Worm (Caenorhabditis elegans): ENCODE results near the gene scl-18.

Gene scl-18

ce11 chrIV:11721878-11722277 is 32.4 kb downstream of the scl-18 start:
- TF ChIP-seq tbx-2 (tag; optimal IDR thresholded peaks at IDR 0.05) = no peak
- TF ChIP-seq egl-13 (tag; optimal IDR thresholded peaks at IDR 0.05) = no peak
- peak; percentile 38 for TF ChIP-seq elt-2 (tag; optimal IDR thresholded peaks at IDR 0.05)
- TF ChIP-seq vab-15 (tag; optimal IDR thresholded peaks at IDR 0.05) = no peak
- peak in 1 of 2 experiments; percentile 7 for TF ChIP-seq lin-35 (GFP tag; optimal IDR thresholded peaks at IDR 0.05)

DNA sequence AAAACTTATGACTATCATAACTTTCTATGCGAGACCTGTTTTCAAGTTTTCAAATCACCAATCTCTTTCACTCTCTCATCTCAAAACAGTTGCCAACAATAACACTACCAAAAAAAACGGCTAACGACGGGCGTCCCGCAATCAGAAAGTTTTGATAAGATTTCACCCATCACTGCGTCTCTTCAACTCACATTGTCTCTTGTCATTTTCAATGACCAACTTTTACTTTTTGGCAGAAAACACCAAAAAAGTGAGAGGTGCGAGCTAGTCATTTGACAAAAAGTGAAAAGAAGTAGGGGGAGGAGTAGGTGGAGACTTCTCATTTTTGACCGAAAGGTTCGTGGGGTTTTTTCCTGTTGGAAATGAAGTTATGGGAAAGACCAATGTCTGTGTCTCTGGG is 35.6 kb downstream of the scl-18 start:
- peak; percentile 96 for TF ChIP-seq blmp-1 (tag; optimal IDR thresholded peaks at IDR 0.05)
- TF ChIP-seq lin-14 (GFP tag; optimal IDR thresholded peaks at IDR 0.05) = peak; percentile 51
- TF ChIP-seq tbx-2 (tag; optimal IDR thresholded peaks at IDR 0.05) = no peak
- peak; percentile 71 for TF ChIP-seq nhr-85 (tag)
- TF ChIP-seq elt-3 (tag; optimal IDR thresholded peaks at IDR 0.05) = peak in 1 of 6 experiments; percentile 76

DNA sequence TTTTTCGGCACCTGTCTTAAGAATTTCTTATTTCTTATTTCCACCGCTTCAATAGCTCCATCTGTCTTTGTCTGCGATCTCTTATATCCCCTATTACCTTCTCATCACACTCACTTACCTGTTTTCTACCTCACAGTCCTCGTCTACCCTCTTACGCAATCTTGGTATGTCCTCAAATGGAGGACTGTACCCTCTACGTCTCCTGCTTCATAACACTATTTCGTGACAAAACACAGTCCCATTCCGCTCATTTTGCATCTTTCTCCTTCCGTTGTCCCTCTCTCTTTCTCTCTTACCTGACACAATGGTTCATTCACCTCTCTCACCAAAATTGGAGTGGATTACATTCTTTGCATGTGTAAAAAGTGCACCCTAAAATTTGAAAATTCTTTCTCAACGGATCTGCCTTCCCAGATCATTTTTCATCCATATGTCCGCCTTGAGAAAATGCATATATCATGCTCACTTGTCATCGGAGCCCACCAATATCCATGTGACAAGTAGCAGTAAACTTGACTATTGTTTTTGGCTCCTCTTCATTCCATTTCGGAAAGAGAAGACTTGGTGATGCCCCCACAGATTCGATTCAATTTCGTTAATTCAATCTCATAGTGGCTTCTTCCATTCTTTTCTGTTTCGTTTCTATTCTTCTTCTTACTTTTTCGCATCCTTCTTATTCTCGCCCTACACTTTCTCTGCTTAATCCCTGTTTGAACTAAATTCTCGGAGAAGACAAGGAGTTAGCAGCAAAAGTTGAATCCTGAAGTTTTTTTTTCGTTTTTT is 36.9 kb downstream of the scl-18 start:
- no peak for TF ChIP-seq aha-1 (tag; optimal IDR thresholded peaks at IDR 0.05)
- TF ChIP-seq hlh-17 (GFP tag; optimal IDR thresholded peaks at IDR 0.05; ENCODE audit: borderline replicate concordance) = no peak
- TF ChIP-seq lin-35 (GFP tag; optimal IDR thresholded peaks at IDR 0.05) = no peak
- no peak for TF ChIP-seq nhr-19 (GFP tag; conservative IDR thresholded peaks at IDR 0.05)
- no peak for TF ChIP-seq efl-1 (optimal IDR thresholded peaks at IDR 0.05)
- TF ChIP-seq efl-1 (GFP tag; optimal IDR thresholded peaks at IDR 0.05 in 1 of 2) = no peak
- no peak for TF ChIP-seq ets-5 (GFP tag; IDR thresholded peaks at IDR 0.05)
- TF ChIP-seq lin-14 (GFP tag; optimal IDR thresholded peaks at IDR 0.05) = peak; percentile 50
- TF ChIP-seq pax-3 (tag; optimal IDR thresholded peaks at IDR 0.05) = no peak
- TF ChIP-seq mab-9 (GFP tag; IDR thresholded peaks at IDR 0.05) = no peak
- no peak for TF ChIP-seq nhr-47 (tag; optimal IDR thresholded peaks at IDR 0.05)
- peak; percentile 21 for TF ChIP-seq nhr-20 (tag; optimal IDR thresholded peaks at IDR 0.05)
- TF ChIP-seq snu-23 (GFP tag; optimal IDR thresholded peaks at IDR 0.05) = peak; percentile 10
- TF ChIP-seq sptf-1 (tag; optimal IDR thresholded peaks at IDR 0.05) = no peak
- TF ChIP-seq nhr-11 (tag; optimal IDR thresholded peaks at IDR 0.05) = no peak
- TF ChIP-seq ces-1 (GFP tag; optimal IDR thresholded peaks at IDR 0.05) = no peak
- no peak for TF ChIP-seq ztf-4 (tag; optimal IDR thresholded peaks at IDR 0.05)
- no peak for TF ChIP-seq nhr-237 (tag; optimal IDR thresholded peaks at IDR 0.05)
- TF ChIP-seq elt-3 (tag; optimal IDR thresholded peaks at IDR 0.05) = no peak
- TF ChIP-seq pqm-1 (tag; optimal IDR thresholded peaks at IDR 0.05) = no peak
- TF ChIP-seq nhr-85 (tag) = peak; percentile 81
- peak; percentile 53 for TF ChIP-seq blmp-1 (tag; optimal IDR thresholded peaks at IDR 0.05)
- no peak for TF ChIP-seq nhr-76 (tag; optimal IDR thresholded peaks at IDR 0.05)
- TF ChIP-seq fkh-10 (GFP tag; optimal IDR thresholded peaks at IDR 0.05) = peak; percentile 30
- TF ChIP-seq lir-3 (tag; optimal IDR thresholded peaks at IDR 0.05; ENCODE audit: poor library complexity) = no peak
- TF ChIP-seq F16B12.6 (tag; optimal IDR thresholded peaks at IDR 0.05) = no peak
- TF ChIP-seq hpl-2 (GFP tag; optimal IDR thresholded peaks at IDR 0.05) = no peak
- TF ChIP-seq grh-1 (GFP tag; IDR thresholded peaks at IDR 0.05) = no peak
- TF ChIP-seq aly-2 (tag; optimal IDR thresholded peaks at IDR 0.05) = no peak
- TF ChIP-seq mep-1 (tag; optimal IDR thresholded peaks at IDR 0.05) = peak; percentile 5
- peak; percentile 29 for TF ChIP-seq tbx-2 (tag; optimal IDR thresholded peaks at IDR 0.05)
- TF ChIP-seq nhr-77 (tag; optimal IDR thresholded peaks at IDR 0.05) = no peak

- TF ChIP-seq ceh-88 (GFP tag; IDR thresholded peaks at IDR 0.05) = no peak
- no peak for TF ChIP-seq aly-2 (tag; optimal IDR thresholded peaks at IDR 0.05)
- TF ChIP-seq unc-98 (GFP tag; IDR thresholded peaks at IDR 0.05) = no peak
- TF ChIP-seq Y116A8C.19 (tag; optimal IDR thresholded peaks at IDR 0.05; ENCODE audit: borderline replicate concordance) = no peak
- TF ChIP-seq nhr-77 (tag; optimal IDR thresholded peaks at IDR 0.05) = no peak
- no peak for TF ChIP-seq nhr-84 (tag; optimal IDR thresholded peaks at IDR 0.05)
- TF ChIP-seq nhr-71 (tag; optimal IDR thresholded peaks at IDR 0.05) = peak; percentile 5
- no peak for TF ChIP-seq fkh-10 (GFP tag; optimal IDR thresholded peaks at IDR 0.05)
- TF ChIP-seq nhr-11 (tag; optimal IDR thresholded peaks at IDR 0.05) = no peak
- TF ChIP-seq egl-27 (tag; optimal IDR thresholded peaks at IDR 0.05) = no peak
- peak; percentile 55 for TF ChIP-seq rnt-1 (tag; optimal IDR thresholded peaks at IDR 0.05)
- TF ChIP-seq ceh-8 (GFP tag; optimal IDR thresholded peaks at IDR 0.05) = no peak
- no peak for TF ChIP-seq dsc-1 (tag; optimal IDR thresholded peaks at IDR 0.05)
- no peak for TF ChIP-seq snpc-4 (tag; optimal IDR thresholded peaks at IDR 0.05)
- no peak for TF ChIP-seq nhr-12 (tag; optimal IDR thresholded peaks at IDR 0.05)
- no peak for TF ChIP-seq dpl-1 (GFP tag; optimal IDR thresholded peaks at IDR 0.05)
- peak; percentile 11 for TF ChIP-seq lin-14 (GFP tag; optimal IDR thresholded peaks at IDR 0.05)
- TF ChIP-seq nhr-237 (tag; optimal IDR thresholded peaks at IDR 0.05) = no peak
Measured at ce11 chrIV:11716414-11716813, 37.8 kb downstream of the scl-18 start.
